Fruit fly (Drosophila melanogaster) whole organism, pupa: Measurements from ENCODE around the gene mal.

Experiments used
- CG10348 ChIP-seq: fragments of 200-800 bp; sonication (Bioruptor generic); IDR thresholded peaks from 2 replicates; pipeline ENCODE4 v1.3.6; 2022; ENCODE audit warnings: missing biosample characterization, missing genetic modification characterization
- CG12605 ChIP-seq: fragments of 200-800 bp; sonication (Bioruptor generic); IDR thresholded peaks from 2 replicates; pipeline ENCODE4 v1.3.6; 2022; ENCODE audit warnings: missing biosample characterization, missing genetic modification characterization
- CG13204 ChIP-seq: fragments of 200-800 bp; sonication (Bioruptor generic); optimal IDR thresholded peaks from 2 replicates; lab custom pipeline; 2018; ENCODE audit warnings: missing biosample characterization, mild to moderate bottlenecking, missing genetic modification characterization, moderate library complexity
- CG14655 ChIP-seq: fragments of 200-800 bp; sonication (Bioruptor generic); optimal IDR thresholded peaks from 3 replicates; lab custom pipeline; 2017; ENCODE audit warnings: mild to moderate bottlenecking, missing biosample characterization, missing genetic modification reagents, missing genetic modification characterization
- CG15710 ChIP-seq: fragments of 200-800 bp; sonication (Bioruptor generic); optimal IDR thresholded peaks from 2 replicates; lab custom pipeline; 2018; ENCODE audit warnings: missing biosample characterization, mild to moderate bottlenecking, missing genetic modification characterization, moderate library complexity
- CG17806 ChIP-seq: fragments of 200-800 bp; sonication (Bioruptor generic); optimal IDR thresholded peaks from 2 replicates; lab custom pipeline; 2018; ENCODE audit warnings: missing biosample characterization, mild to moderate bottlenecking, missing genetic modification characterization, moderate library complexity
- CG32121 ChIP-seq: fragments of 200-800 bp; sonication (Bioruptor generic); IDR thresholded peaks from 2 replicates; pipeline ENCODE4 v1.3.6; 2022; ENCODE audit warnings: missing biosample characterization, missing genetic modification characterization
- CG34367 ChIP-seq: fragments of 200-800 bp; sonication (Bioruptor generic); optimal IDR thresholded peaks from 2 replicates; lab custom pipeline; 2018; ENCODE audit warnings: missing biosample characterization, mild to moderate bottlenecking, missing genetic modification characterization
- CG4496 ChIP-seq: fragments of 200-800 bp; sonication (Bioruptor generic); IDR thresholded peaks from 3 replicates; pipeline ENCODE4 v1.3.6; 2022; ENCODE audit warnings: missing biosample characterization, missing genetic modification characterization
- CG8159 ChIP-seq: fragments of 200-800 bp; sonication (Bioruptor generic); optimal IDR thresholded peaks from 3 replicates; lab custom pipeline; 2018; ENCODE audit warnings: missing biosample characterization, mild to moderate bottlenecking, missing genetic modification characterization, moderate library complexity
- CG8301 ChIP-seq: fragments of 200-800 bp; sonication (Bioruptor generic); optimal IDR thresholded peaks from 2 replicates; lab custom pipeline; 2018; ENCODE audit warnings: missing biosample characterization, mild to moderate bottlenecking, missing genetic modification characterization
- CG9948 ChIP-seq: fragments of 200-800 bp; sonication (Bioruptor generic); optimal IDR thresholded peaks from 2 replicates; lab custom pipeline; 2018; ENCODE audit warnings: missing biosample characterization, mild to moderate bottlenecking, missing genetic modification characterization, moderate library complexity
- D1 ChIP-seq: fragments of 200-800 bp; sonication (Bioruptor generic); optimal IDR thresholded peaks from 2 replicates; lab custom pipeline; 2018; ENCODE audit warnings: missing biosample characterization, mild to moderate bottlenecking, missing genetic modification characterization, moderate library complexity
- EcR ChIP-seq: fragments of 200-800 bp; sonication (Bioruptor generic); optimal IDR thresholded peaks from 3 replicates; lab custom pipeline; 2019; ENCODE audit warnings: missing biosample characterization, missing genetic modification characterization, mild to moderate bottlenecking, moderate library complexity, missing genetic modification reagents
- Ets98B ChIP-seq: fragments of 200-800 bp; sonication (Bioruptor generic); IDR thresholded peaks from 2 replicates; pipeline ENCODE4 v1.3.6; 2022; ENCODE audit warnings: missing biosample characterization, missing genetic modification characterization
- Pif1A ChIP-seq: fragments of 200-800 bp; sonication (Bioruptor generic); optimal IDR thresholded peaks from 3 replicates; lab custom pipeline; 2016; ENCODE audit warnings: missing biosample characterization, missing genetic modification characterization
- Pif1B ChIP-seq: fragments of 200-800 bp; sonication (Bioruptor generic); optimal IDR thresholded peaks from 3 replicates; lab custom pipeline; 2016; ENCODE audit warnings: missing biosample characterization, missing genetic modification characterization
- Snoo ChIP-seq: fragments of 200-800 bp; sonication (Bioruptor generic); optimal IDR thresholded peaks from 3 replicates; lab custom pipeline; 2017; ENCODE audit warnings: missing biosample characterization, mild to moderate bottlenecking, missing genetic modification characterization, inconsistent platforms
- fd96Ca ChIP-seq: fragments of 200-800 bp; sonication (Bioruptor generic); IDR thresholded peaks from 3 replicates; pipeline ENCODE4 v1.3.6; 2022; ENCODE audit warnings: missing biosample characterization, missing genetic modification characterization
- gl ChIP-seq: fragments of 200-800 bp; sonication (Bioruptor generic); optimal IDR thresholded peaks from 2 replicates; lab custom pipeline; 2018; ENCODE audit warnings: missing biosample characterization, mild to moderate bottlenecking, missing genetic modification characterization
- rn ChIP-seq: fragments of 200-800 bp; sonication (Bioruptor generic); IDR thresholded peaks from 2 replicates; pipeline ENCODE4 v1.3.6; 2022; ENCODE audit warnings: missing biosample characterization, missing genetic modification characterization

The mal gene

dm6 chrX:20429482-20430204 lies at the start of gene mal, which contains the start of gene CG11710:
Gene mal (plus strand): TSS chrX:20429675.
Gene CG11710 (minus strand): TSS chrX:20429673.
- peak; percentile 70 for TF ChIP-seq CG4496
- peak; percentile 71 for TF ChIP-seq Snoo (tag; lab: Kevin White, UChicago)
- peak; percentile 48 for TF ChIP-seq CG34367 (tag; lab: Kevin White, UChicago)
- TF ChIP-seq CG12605 (GFP tag; lab: Robert Waterston, UW): no peak
- TF ChIP-seq D1 (tag; lab: Kevin White, UChicago): no peak
- peak; percentile 79 for TF ChIP-seq CG32121 (GFP tag; lab: Robert Waterston, UW)
- TF ChIP-seq Pif1B (GFP tag; lab: Kevin White, UChicago): peak; percentile 85
- no peak for TF ChIP-seq rn (GFP tag; lab: Robert Waterston, UW)
- TF ChIP-seq Pif1A (GFP tag; lab: Kevin White, UChicago): no peak
- no peak for TF ChIP-seq CG14655 (GFP tag; lab: Kevin White, UChicago)
- no peak for TF ChIP-seq EcR
- 0 out of 2 replicates have a peak, but pooled peaks have one; percentile 22 for TF ChIP-seq CG10348 (GFP tag; lab: Robert Waterston, UW)
- peak; percentile 62 for TF ChIP-seq CG9948 (tag; lab: Kevin White, UChicago)
- peak; percentile 72 for TF ChIP-seq fd96Ca
- no peak for TF ChIP-seq CG13204
- peak; percentile 83 for TF ChIP-seq CG8301 (tag; lab: Kevin White, UChicago)
- TF ChIP-seq CG17806 (tag; lab: Kevin White, UChicago): peak; percentile 76
- TF ChIP-seq CG8159 (tag; lab: Kevin White, UChicago): peak; percentile 88
- TF ChIP-seq gl (tag; lab: Kevin White, UChicago): peak; percentile 69
- TF ChIP-seq CG15710 (tag; lab: Kevin White, UChicago): peak; percentile 75
- TF ChIP-seq Ets98B (GFP tag; lab: Robert Waterston, UW): peak; percentile 60

- TF ChIP-seq CG12605 (GFP tag; lab: Robert Waterston, UW) (no peak), CG34367 (tag; lab: Kevin White, UChicago) (no peak), CG32121 (GFP tag; lab: Robert Waterston, UW) (no peak), rn (GFP tag; lab: Robert Waterston, UW) (no peak), EcR (no peak), CG15710 (tag; lab: Kevin White, UChicago) (no peak), Ets98B (GFP tag; lab: Robert Waterston, UW) (no peak), CG4496 (no peak), CG8301 (tag; lab: Kevin White, UChicago) (no peak), Pif1A (GFP tag; lab: Kevin White, UChicago) (no peak), CG17806 (tag; lab: Kevin White, UChicago) (no peak), CG13204 (no peak), CG8159 (tag; lab: Kevin White, UChicago) (no peak), CG9948 (tag; lab: Kevin White, UChicago) (no peak), Pif1B (GFP tag; lab: Kevin White, UChicago) (no peak), CG14655 (GFP tag; lab: Kevin White, UChicago) (no peak), D1 (tag; lab: Kevin White, UChicago) (no peak), gl (tag; lab: Kevin White, UChicago) (no peak)
- TF ChIP-seq, all 21 proteins: peak for 0
Observed at dm6 chrX:20385865-20386264, 43.6 kb upstream of the mal start.

dm6 chrX:20389633-20390032 lies 39.8 kb upstream of the mal start:
- TF ChIP-seq EcR (no peak), CG15710 (tag; lab: Kevin White, UChicago) (no peak), fd96Ca (no peak)

dm6 chrX:20390706-20391105 lies 38.8 kb upstream of the mal start, which contains the start of gene jb:
Gene jb (minus strand): TSS chrX:20390806.
- no peak for TF ChIP-seq CG32121 (GFP tag; lab: Robert Waterston, UW)
- TF ChIP-seq CG17806 (tag; lab: Kevin White, UChicago): no peak
- no peak for TF ChIP-seq gl (tag; lab: Kevin White, UChicago)
- TF ChIP-seq D1 (tag; lab: Kevin White, UChicago): no peak
- TF ChIP-seq CG15710 (tag; lab: Kevin White, UChicago): no peak
- no peak for TF ChIP-seq CG13204
- TF ChIP-seq CG8159 (tag; lab: Kevin White, UChicago): no peak
- no peak for TF ChIP-seq EcR
- TF ChIP-seq CG34367 (tag; lab: Kevin White, UChicago): no peak
- TF ChIP-seq CG14655 (GFP tag; lab: Kevin White, UChicago): no peak
- TF ChIP-seq Snoo (tag; lab: Kevin White, UChicago): no peak
- no peak for TF ChIP-seq CG4496
- TF ChIP-seq CG12605 (GFP tag; lab: Robert Waterston, UW): no peak
- no peak for TF ChIP-seq Pif1A (GFP tag; lab: Kevin White, UChicago)
- TF ChIP-seq rn (GFP tag; lab: Robert Waterston, UW): no peak
- no peak for TF ChIP-seq Ets98B (GFP tag; lab: Robert Waterston, UW)
- no peak for TF ChIP-seq CG8301 (tag; lab: Kevin White, UChicago)
- no peak for TF ChIP-seq fd96Ca
- TF ChIP-seq CG10348 (GFP tag; lab: Robert Waterston, UW): no peak
- TF ChIP-seq, all 21 proteins: peak for 0

dm6 chrX:20391230-20391629 lies 38.2 kb upstream of the mal start:
- TF ChIP-seq CG15710 (tag; lab: Kevin White, UChicago) (no peak), CG34367 (tag; lab: Kevin White, UChicago) (no peak), CG9948 (tag; lab: Kevin White, UChicago) (no peak), CG8159 (tag; lab: Kevin White, UChicago) (no peak), CG17806 (tag; lab: Kevin White, UChicago) (no peak), rn (GFP tag; lab: Robert Waterston, UW) (no peak), CG10348 (GFP tag; lab: Robert Waterston, UW) (no peak), Snoo (tag; lab: Kevin White, UChicago) (no peak), CG4496 (no peak), CG8301 (tag; lab: Kevin White, UChicago) (no peak), Ets98B (GFP tag; lab: Robert Waterston, UW) (no peak), CG12605 (GFP tag; lab: Robert Waterston, UW) (no peak), Pif1A (GFP tag; lab: Kevin White, UChicago) (no peak), CG32121 (GFP tag; lab: Robert Waterston, UW) (no peak), CG14655 (GFP tag; lab: Kevin White, UChicago) (no peak), CG13204 (no peak), fd96Ca (no peak), gl (tag; lab: Kevin White, UChicago) (no peak), D1 (tag; lab: Kevin White, UChicago) (no peak)
